Fruit fly (Drosophila melanogaster): ENCODE data around the gene PH4alphaNE1.
A peak's percentile ranks its signal among the peaks of the same experiment; 100 is the strongest.

The PH4alphaNE1 gene

dm6 chr3R:30450224-30450623 lies 49.9 kb downstream of the PH4alphaNE1 start (continued):
- TF ChIP-seq Nf-YB (GFP tag; optimal IDR thresholded peaks at IDR 0.05) (peak; percentile 14), toy (GFP tag; IDR thresholded peaks at IDR 0.05) (peak; percentile 70; the same call in 1 of the 2 replicates), sob (GFP tag; IDR thresholded peaks at IDR 0.05) (peak; percentile 86), nerfin-1 (tag; optimal IDR thresholded peaks at IDR 0.05) (peak; percentile 47), crc (GFP tag; optimal IDR thresholded peaks at IDR 0.05) (peak; percentile 39), CG10267 (tag; optimal IDR thresholded peaks at IDR 0.05) (no peak), slou (GFP tag; optimal IDR thresholded peaks at IDR 0.05) (no peak), Sry-δ (GFP tag; optimal IDR thresholded peaks at IDR 0.05) (peak; percentile 50), CG33213 (GFP tag; optimal IDR thresholded peaks at IDR 0.05) (peak; percentile 90), Fer1 (GFP tag; optimal IDR thresholded peaks at IDR 0.05) (peak; percentile 83), CG9609 (GFP tag; optimal IDR thresholded peaks at IDR 0.05) (peak; percentile 29), lilli (GFP tag; optimal IDR thresholded peaks at IDR 0.05) (peak; percentile 49), CG16863 (GFP tag; optimal IDR thresholded peaks at IDR 0.05) (peak; percentile 72), insv (GFP tag; optimal IDR thresholded peaks at IDR 0.05) (no peak), CG14710 (tag; optimal IDR thresholded peaks at IDR 0.05) (no peak), ranshi (GFP tag; IDR thresholded peaks at IDR 0.05) (peak; percentile 79; the same call in 1 of the 2 replicates), CG2116 (GFP tag; optimal IDR thresholded peaks at IDR 0.05) (peak; percentile 55), tna (GFP tag; IDR thresholded peaks at IDR 0.05; ENCODE audit: partially characterized antibody) (no peak), onecut (GFP tag; IDR thresholded peaks at IDR 0.05) (peak; percentile 65), CG6765 (GFP tag; optimal IDR thresholded peaks at IDR 0.05) (peak; percentile 75), Bteb2 (GFP tag; optimal IDR thresholded peaks at IDR 0.05) (peak; percentile 55), sens (GFP tag) (peak; percentile 98), CG34422 (GFP tag; IDR thresholded peaks at IDR 0.05) (peak; percentile 68; the same call in 1 of the 3 replicates), Hsf (GFP tag; optimal IDR thresholded peaks at IDR 0.05) (peak; percentile 53), Nf-YA (GFP tag; IDR thresholded peaks at IDR 0.05) (peak; percentile 84), CG18476 (GFP tag; optimal IDR thresholded peaks at IDR 0.05) (peak; percentile 88), Six4 (GFP tag; optimal IDR thresholded peaks at IDR 0.05) (peak; percentile 82), ase (GFP tag; IDR thresholded peaks at IDR 0.05) (no peak; the same call in 2 of the 3 replicates), NC2β (GFP tag; optimal IDR thresholded peaks at IDR 0.05) (peak; percentile 84), bab2 (GFP tag; optimal IDR thresholded peaks at IDR 0.05) (peak; percentile 85), CG17829 (tag; optimal IDR thresholded peaks at IDR 0.05) (no peak), bigmax (GFP tag; optimal IDR thresholded peaks at IDR 0.05) (peak; percentile 48), CG10979 (tag; optimal IDR thresholded peaks at IDR 0.05) (no peak), Lim3 (GFP tag; IDR thresholded peaks at IDR 0.05) (no peak), luna (GFP tag; optimal IDR thresholded peaks at IDR 0.05) (peak; percentile 63), zfh1 (GFP tag; IDR thresholded peaks at IDR 0.05) (peak; percentile 75), chn (GFP tag; optimal IDR thresholded peaks at IDR 0.05) (peak; percentile 33), CG9727 (GFP tag; optimal IDR thresholded peaks at IDR 0.05) (peak; percentile 88), CG3407 (GFP tag; optimal IDR thresholded peaks at IDR 0.05) (peak; percentile 86), ara (GFP tag; IDR thresholded peaks at IDR 0.05) (peak; percentile 74), prd (optimal IDR thresholded peaks at IDR 0.05) (no peak), prd (GFP tag; IDR thresholded peaks at IDR 0.05) (peak; percentile 31; the same call in 1 of the 3 replicates), tio (GFP tag; optimal IDR thresholded peaks at IDR 0.05) (peak; percentile 88), CG31365 (tag; optimal IDR thresholded peaks at IDR 0.05) (peak; percentile 61), CG2202 (tag; optimal IDR thresholded peaks at IDR 0.05) (peak; percentile 87), CG34224 (GFP tag; IDR thresholded peaks at IDR 0.05; ENCODE audit: partially characterized antibody) (peak; percentile 52; the same call in 1 of the 3 replicates), Adf1 (GFP tag; IDR thresholded peaks at IDR 0.05) (peak; percentile 65; the same call in 1 of the 2 replicates), tll (GFP tag; optimal IDR thresholded peaks at IDR 0.05) (no peak), pb (GFP tag; optimal IDR thresholded peaks at IDR 0.05) (peak; percentile 3), Vsx1 (GFP tag; optimal IDR thresholded peaks at IDR 0.05) (peak; percentile 88), Deaf1 (tag; optimal IDR thresholded peaks at IDR 0.05) (peak; percentile 67), maf-S (GFP tag; optimal IDR thresholded peaks at IDR 0.05) (peak; percentile 82)
